Fruit fly (Drosophila melanogaster): ENCODE data around the gene CG12081.

The CG12081 gene

DNA sequence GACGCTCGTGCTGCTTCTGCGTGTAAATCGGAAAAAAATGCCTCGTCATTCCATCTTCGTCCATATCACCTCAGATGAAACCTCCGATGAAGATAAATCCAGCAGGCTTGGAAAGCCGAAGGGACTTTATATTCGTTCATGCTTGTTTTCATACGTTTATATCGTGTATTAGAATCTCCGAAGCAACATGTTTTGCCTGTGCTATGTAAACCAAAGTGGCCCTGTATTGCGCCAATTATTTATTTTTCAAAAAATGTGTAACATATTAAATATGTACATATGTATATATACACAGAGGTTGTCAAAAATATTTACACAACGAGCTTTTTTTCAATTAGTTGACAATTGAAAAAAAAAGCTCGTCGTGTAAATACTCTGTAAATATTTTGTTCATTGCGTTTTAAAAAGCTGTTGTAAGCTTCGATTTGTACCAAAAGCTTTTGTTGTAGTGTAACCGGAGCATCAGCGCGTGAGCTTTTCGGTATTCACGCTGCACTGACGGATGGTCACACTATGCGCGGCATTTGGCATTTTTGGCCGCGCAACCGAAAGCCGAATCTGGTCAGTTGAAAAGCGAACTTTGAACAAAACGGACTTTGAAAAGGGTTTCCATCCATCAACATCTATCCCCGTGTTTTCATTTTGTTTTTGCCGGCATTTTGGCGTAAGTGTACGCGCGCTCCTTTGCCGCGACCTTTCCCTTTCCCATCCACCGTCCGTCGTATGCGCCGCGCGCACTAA lies 14.7 kb upstream of the CG12081 start, which contains the start of gene CG12065 (continued):
- TF ChIP-seq ss (GFP tag; optimal IDR thresholded peaks at IDR 0.05) (no peak), Hr4 (GFP tag; optimal IDR thresholded peaks at IDR 0.05) (peak; percentile 11), Hr39 (GFP tag; optimal IDR thresholded peaks at IDR 0.05) (peak; percentile 24)

dm6 chrX:8574672-8575350 lies 13.8 kb upstream of the CG12081 start:
- TF ChIP-seq fd59A (GFP tag; optimal IDR thresholded peaks at IDR 0.05) = no peak
- peak; percentile 40 for TF ChIP-seq Hr4 (GFP tag; optimal IDR thresholded peaks at IDR 0.05)
- TF ChIP-seq CG9139 (GFP tag; optimal IDR thresholded peaks at IDR 0.05) = no peak
- TF ChIP-seq CG16779 (tag; optimal IDR thresholded peaks at IDR 0.05) = no peak
- TF ChIP-seq CG6792 (GFP tag; optimal IDR thresholded peaks at IDR 0.05) = peak; percentile 54
- peak; percentile 66; the same call in 2 of the 3 replicates for TF ChIP-seq eg (GFP tag; IDR thresholded peaks at IDR 0.05)
- peak in 1 of 2 experiments; percentile 63 for TF ChIP-seq salr (GFP tag; optimal IDR thresholded peaks at IDR 0.05)
- TF ChIP-seq Eip93F (GFP tag; optimal IDR thresholded peaks at IDR 0.05) = no peak
- peak; percentile 13 for TF ChIP-seq fkh (GFP tag; optimal IDR thresholded peaks at IDR 0.05)
- TF ChIP-seq CG31627 (GFP tag; optimal IDR thresholded peaks at IDR 0.05) = peak; percentile 45
- TF ChIP-seq Met (GFP tag; optimal IDR thresholded peaks at IDR 0.05) = peak; percentile 68
- no peak for TF ChIP-seq ss (GFP tag; optimal IDR thresholded peaks at IDR 0.05)
- peak; percentile 67 for TF ChIP-seq topi (GFP tag; optimal IDR thresholded peaks at IDR 0.05)
- TF ChIP-seq CG8632 (GFP tag; optimal IDR thresholded peaks at IDR 0.05) = peak; percentile 64
- TF ChIP-seq vri (GFP tag; optimal IDR thresholded peaks at IDR 0.05) = peak; percentile 47
- no peak; the same call in 2 of the 3 replicates for TF ChIP-seq CG8119 (GFP tag; IDR thresholded peaks at IDR 0.05)
- peak; percentile 74 for TF ChIP-seq svp (GFP tag)
- no peak for TF ChIP-seq CG4318 (GFP tag; optimal IDR thresholded peaks at IDR 0.05)
- TF ChIP-seq acj6 (GFP tag; optimal IDR thresholded peaks at IDR 0.05) = peak; percentile 47
- TF ChIP-seq Sox102F (GFP tag; optimal IDR thresholded peaks at IDR 0.05) = peak; percentile 64
- TF ChIP-seq CG1621 (tag; optimal IDR thresholded peaks at IDR 0.05) = peak; percentile 4
- no peak for TF ChIP-seq CG8319 (GFP tag; optimal IDR thresholded peaks at IDR 0.05)
- TF ChIP-seq OdsH (GFP tag; optimal IDR thresholded peaks at IDR 0.05) = peak; percentile 60
- peak; percentile 48 for TF ChIP-seq cyc (GFP tag; optimal IDR thresholded peaks at IDR 0.05)
- peak; percentile 22; the same call in 1 of the 2 replicates for TF ChIP-seq CG15336 (GFP tag; IDR thresholded peaks at IDR 0.05)
- peak; percentile 69 for TF ChIP-seq lz (GFP tag; optimal IDR thresholded peaks at IDR 0.05)
- TF ChIP-seq Eip75B (GFP tag; optimal IDR thresholded peaks at IDR 0.05) = peak; percentile 66
- peak; percentile 91 for TF ChIP-seq Eip78C (GFP tag)
- peak; percentile 31; the same call in 1 of the 2 replicates for TF ChIP-seq Gug (GFP tag; IDR thresholded peaks at IDR 0.05)
- peak; percentile 59 for TF ChIP-seq CG10631 (GFP tag; optimal IDR thresholded peaks at IDR 0.05)
- no peak for TF ChIP-seq Hr38 (GFP tag; optimal IDR thresholded peaks at IDR 0.05)
- TF ChIP-seq Sox14 (GFP tag; optimal IDR thresholded peaks at IDR 0.05) = peak; percentile 56
- peak; percentile 65 for TF ChIP-seq Smox (GFP tag; optimal IDR thresholded peaks at IDR 0.05)
- TF ChIP-seq CG3032 (tag; optimal IDR thresholded peaks at IDR 0.05) = peak; percentile 28
- TF ChIP-seq CG11902 (GFP tag; optimal IDR thresholded peaks at IDR 0.05) = peak; percentile 32
- TF ChIP-seq CG34406 (GFP tag; optimal IDR thresholded peaks at IDR 0.05) = peak; percentile 41
- peak; percentile 26; the same call in 1 of the 2 replicates for TF ChIP-seq CG11294 (GFP tag; IDR thresholded peaks at IDR 0.05)
- TF ChIP-seq CG11762 (GFP tag; optimal IDR thresholded peaks at IDR 0.05; ENCODE audit: insufficient read depth) = peak; percentile 29
- TF ChIP-seq spab (GFP tag; optimal IDR thresholded peaks at IDR 0.05) = no peak
- TF ChIP-seq CG10669 (GFP tag; optimal IDR thresholded peaks at IDR 0.05) = peak; percentile 50
- peak; percentile 42 for TF ChIP-seq Ets96B (tag; optimal IDR thresholded peaks at IDR 0.05)
- no peak for TF ChIP-seq CG6854 (GFP tag; optimal IDR thresholded peaks at IDR 0.05)
- no peak for TF ChIP-seq fd85E (GFP tag; optimal IDR thresholded peaks at IDR 0.05)
- TF ChIP-seq dac (GFP tag; optimal IDR thresholded peaks at IDR 0.05) = no peak
- peak; percentile 38 for TF ChIP-seq achi (GFP tag; optimal IDR thresholded peaks at IDR 0.05)
- no peak for TF ChIP-seq CG6808 (GFP tag; optimal IDR thresholded peaks at IDR 0.05)

Data from whole organism, prepupa.